Fruit fly (Drosophila melanogaster) whole organism: ENCODE results near the gene Hel89B.

ENCODE experiments used
- CG8478 ChIP-seq: fragments of >200 bp; optimal IDR thresholded peaks from 2 replicates; lab custom pipeline; 2018; ENCODE audit warnings: inconsistent platforms
- Dll ChIP-seq: fragments of >200 bp; optimal IDR thresholded peaks from 2 replicates; lab custom pipeline; 2017
- EcR ChIP-seq, 2 experiments: fragments of >200 bp; optimal IDR thresholded peaks; 2 replicates each; lab custom pipeline; 2017; ENCODE audit warnings: missing biosample characterization in 2 of 2, missing genetic modification characterization in 2 of 2, missing genetic modification reagents in 2 of 2
- pan ChIP-seq: fragments of >200 bp; optimal IDR thresholded peaks from 2 replicates; lab custom pipeline; 2017
- psq ChIP-seq: fragments of >200 bp; optimal IDR thresholded peaks from 2 replicates; lab custom pipeline; 2017
- usp ChIP-seq: fragments of >200 bp; optimal IDR thresholded peaks from 2 replicates; lab custom pipeline; 2017; ENCODE audit warnings: missing biosample characterization, missing genetic modification characterization, mixed read lengths

Hel89B gene

DNA sequence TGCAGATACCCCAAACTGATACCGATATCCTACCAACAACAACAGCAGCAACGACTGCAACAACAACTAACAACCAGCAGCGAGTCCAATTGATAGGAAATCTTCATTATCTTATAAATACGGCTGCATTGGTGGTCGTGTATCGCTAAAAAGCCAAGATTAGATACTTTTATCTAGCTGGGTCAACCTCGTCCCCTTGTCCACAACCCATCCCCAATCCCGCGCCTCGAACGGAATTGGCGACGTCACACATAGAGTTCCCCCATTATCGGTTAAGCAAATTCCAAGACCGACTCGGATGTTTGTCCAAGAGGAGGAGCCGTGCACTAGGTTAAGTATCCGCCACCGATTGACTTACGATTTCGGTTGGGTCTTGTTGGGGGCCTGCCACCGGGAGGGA lies 35.2 kb downstream of the Hel89B start:
- TF ChIP-seq psq (lab: Kevin White, UChicago) = no peak
- no peak for TF ChIP-seq EcR (GFP tag; optimal IDR thresholded peaks at IDR 0.05; lab: Kevin White, UChicago)
- TF ChIP-seq Dll (lab: Kevin White, UChicago) = no peak
- no peak for TF ChIP-seq usp (GFP tag; lab: Kevin White, UChicago)
- no peak for TF ChIP-seq pan (lab: Kevin White, UChicago)
- no peak for TF ChIP-seq CG8478 (lab: Kevin White, UChicago)

DNA sequence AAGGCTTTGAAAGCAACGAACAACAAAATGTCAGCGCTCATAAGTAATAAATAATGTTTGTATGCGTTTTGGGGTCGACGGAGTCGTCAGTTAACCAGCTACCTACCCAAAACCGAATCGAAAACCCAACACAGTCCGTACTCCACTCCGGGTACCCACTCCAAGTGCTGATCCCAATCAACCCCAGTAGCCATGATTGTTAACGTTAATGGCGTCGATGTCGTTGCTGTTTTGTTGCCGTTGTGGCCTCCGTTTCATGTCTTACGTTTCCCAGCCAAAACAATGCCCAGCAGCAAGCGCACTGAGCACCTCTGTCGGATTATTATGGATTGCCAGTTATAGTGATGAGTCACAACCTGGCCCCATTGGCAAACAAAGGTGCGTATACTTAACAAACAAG lies 35.9 kb downstream of the Hel89B start, which contains the start of gene GATAe:
Gene GATAe (plus strand): TSS at position 76 of the 400 bp plus-strand sequence.
- TF ChIP-seq Dll (lab: Kevin White, UChicago) (no peak), psq (lab: Kevin White, UChicago) (no peak), EcR (GFP tag; optimal IDR thresholded peaks at IDR 0.05; lab: Kevin White, UChicago) (no peak), usp (GFP tag; lab: Kevin White, UChicago) (no peak), pan (lab: Kevin White, UChicago) (no peak), CG8478 (lab: Kevin White, UChicago) (no peak)

DNA sequence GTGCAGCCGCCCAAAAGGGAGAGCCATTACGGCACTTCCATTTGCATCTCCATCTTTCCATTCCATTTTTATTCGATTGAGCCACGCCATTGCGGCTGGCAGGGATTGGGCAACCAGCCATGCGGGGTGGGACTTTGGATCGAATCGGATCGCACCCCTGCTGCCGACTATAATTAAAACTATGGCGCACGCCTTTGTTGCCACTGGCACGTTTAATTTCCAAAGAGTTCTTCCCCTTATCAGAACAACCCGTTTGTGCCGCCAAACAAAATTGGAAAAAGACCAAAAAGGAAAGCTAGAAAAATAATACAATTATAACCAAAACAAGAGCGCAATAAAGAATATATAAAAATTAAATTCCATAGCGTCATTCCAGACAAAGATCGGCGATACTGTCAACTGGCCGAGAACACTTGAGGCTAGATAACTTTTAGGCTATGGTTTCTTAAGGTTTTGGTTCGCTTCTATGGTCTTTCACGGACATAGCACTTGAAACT lies 37.0 kb downstream of the Hel89B start:
- no peak for TF ChIP-seq usp (GFP tag; lab: Kevin White, UChicago)
- TF ChIP-seq Dll (lab: Kevin White, UChicago) = no peak
- TF ChIP-seq EcR (GFP tag; optimal IDR thresholded peaks at IDR 0.05; lab: Kevin White, UChicago) = no peak
- no peak for TF ChIP-seq pan (lab: Kevin White, UChicago)
- no peak for TF ChIP-seq psq (lab: Kevin White, UChicago)
- no peak for TF ChIP-seq CG8478 (lab: Kevin White, UChicago)

DNA sequence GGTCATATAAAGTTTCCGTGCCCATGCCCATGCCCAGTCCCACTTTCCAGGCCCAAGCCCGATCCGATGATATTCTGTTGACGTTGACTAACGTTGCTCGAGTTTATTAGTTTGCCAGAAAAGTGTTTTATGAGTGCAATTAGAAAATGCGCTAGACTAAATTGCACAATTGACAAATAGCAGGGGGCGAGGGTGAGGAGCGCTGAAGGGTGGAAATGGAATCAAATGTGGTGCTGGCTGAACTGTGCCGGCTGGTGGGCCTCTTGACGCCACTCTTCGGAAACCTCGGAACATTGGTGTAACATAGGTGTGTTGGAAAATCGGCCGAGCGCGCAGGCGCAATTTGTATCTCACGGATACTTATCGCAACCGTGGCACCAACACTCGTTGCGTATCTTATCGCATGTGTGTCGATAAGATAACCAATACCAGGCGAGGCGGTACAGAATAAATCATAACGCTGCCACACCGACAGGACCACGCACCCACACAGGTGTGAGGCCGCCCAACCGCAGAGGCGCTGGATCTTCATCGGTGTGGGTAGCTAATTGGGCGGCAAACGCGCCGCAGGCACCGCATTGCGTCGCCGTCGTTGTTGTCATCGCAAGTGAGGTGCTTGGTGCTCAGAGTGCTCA lies 38.7 kb downstream of the Hel89B start:
- TF ChIP-seq CG8478 (lab: Kevin White, UChicago) (no peak), pan (lab: Kevin White, UChicago) (no peak), usp (GFP tag; lab: Kevin White, UChicago) (no peak), psq (lab: Kevin White, UChicago) (no peak)

DNA sequence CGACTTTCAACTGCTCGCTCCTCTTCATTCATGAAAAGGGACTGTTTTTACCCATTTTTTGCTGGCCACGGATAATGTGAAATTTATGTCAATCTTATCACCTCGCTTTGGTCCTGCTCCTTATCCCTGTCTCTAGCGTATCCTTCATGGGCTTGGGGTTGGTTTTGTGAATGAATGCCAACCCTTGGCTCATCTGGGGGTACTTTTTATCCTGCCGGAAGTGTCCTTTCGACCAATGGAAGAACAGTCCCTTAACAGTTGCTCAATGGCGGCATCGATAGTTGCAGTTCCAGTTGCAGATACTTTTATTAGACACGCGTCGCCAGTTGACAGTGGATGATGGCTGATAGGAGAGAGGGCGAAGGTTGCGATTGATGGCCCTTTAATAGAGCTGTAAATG lies 40.5 kb downstream of the Hel89B start:
- no peak for TF ChIP-seq CG8478 (lab: Kevin White, UChicago)
- no peak for TF ChIP-seq pan (lab: Kevin White, UChicago)
- no peak for TF ChIP-seq EcR (GFP tag; optimal IDR thresholded peaks at IDR 0.05; lab: Kevin White, UChicago)
- TF ChIP-seq psq (lab: Kevin White, UChicago) = no peak
- no peak for TF ChIP-seq usp (GFP tag; lab: Kevin White, UChicago)
- no peak for TF ChIP-seq Dll (lab: Kevin White, UChicago)

- TF ChIP-seq EcR (GFP tag; optimal IDR thresholded peaks at IDR 0.05; lab: Kevin White, UChicago) = no peak
- no peak for TF ChIP-seq usp (GFP tag; lab: Kevin White, UChicago)
- no peak for TF ChIP-seq pan (lab: Kevin White, UChicago)
These were observed 41.5 kb downstream of the Hel89B start for dm6 chr3R:16014573-16014972.

DNA sequence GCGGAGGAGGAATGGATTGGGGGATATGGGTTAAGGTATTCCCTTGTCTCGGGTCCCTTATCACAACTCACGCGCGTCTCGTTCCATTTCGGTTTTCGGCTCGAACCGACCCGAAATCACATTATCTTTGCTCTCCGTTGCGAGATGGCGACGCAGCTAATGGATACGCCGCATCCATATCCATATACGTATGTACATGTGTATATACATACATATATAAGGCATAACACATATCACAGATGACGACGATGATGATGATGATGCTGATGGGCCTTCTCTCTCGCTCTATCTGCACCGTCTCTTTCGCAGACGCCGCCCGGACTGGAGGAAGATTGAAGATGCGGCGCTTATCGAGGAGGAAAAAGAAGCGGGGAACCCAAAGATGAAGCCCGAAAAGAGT lies 48.9 kb downstream of the Hel89B start:
- TF ChIP-seq psq (lab: Kevin White, UChicago) (no peak), Dll (lab: Kevin White, UChicago) (no peak), EcR (GFP tag; optimal IDR thresholded peaks at IDR 0.05; lab: Kevin White, UChicago) (no peak), usp (GFP tag; lab: Kevin White, UChicago) (no peak), CG8478 (lab: Kevin White, UChicago) (no peak), pan (lab: Kevin White, UChicago) (no peak)

DNA sequence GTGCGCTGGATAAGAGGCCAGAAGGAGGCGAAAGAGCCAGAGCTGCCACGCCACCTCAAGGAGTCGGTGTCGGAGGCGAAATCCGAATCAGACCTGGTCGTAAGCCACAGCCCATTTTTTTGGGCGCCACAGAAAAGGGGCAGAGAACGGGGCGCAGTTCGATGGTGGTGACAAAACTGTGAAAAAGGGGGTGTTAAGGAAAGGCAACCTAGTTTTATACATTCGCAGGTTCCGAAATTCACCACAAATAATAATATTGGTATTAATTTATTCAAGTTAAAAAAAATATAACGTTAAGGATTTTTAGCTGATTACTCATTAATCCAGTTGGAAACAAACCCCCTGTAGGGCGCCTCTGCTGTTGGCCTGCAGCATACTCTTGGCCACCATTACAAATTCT lies 50.5 kb downstream of the Hel89B start:
- TF ChIP-seq CG8478 (lab: Kevin White, UChicago) (no peak), psq (lab: Kevin White, UChicago) (no peak), Dll (lab: Kevin White, UChicago) (no peak), EcR (GFP tag; optimal IDR thresholded peaks at IDR 0.05; lab: Kevin White, UChicago) (no peak), pan (lab: Kevin White, UChicago) (no peak), usp (GFP tag; lab: Kevin White, UChicago) (no peak)

DNA sequence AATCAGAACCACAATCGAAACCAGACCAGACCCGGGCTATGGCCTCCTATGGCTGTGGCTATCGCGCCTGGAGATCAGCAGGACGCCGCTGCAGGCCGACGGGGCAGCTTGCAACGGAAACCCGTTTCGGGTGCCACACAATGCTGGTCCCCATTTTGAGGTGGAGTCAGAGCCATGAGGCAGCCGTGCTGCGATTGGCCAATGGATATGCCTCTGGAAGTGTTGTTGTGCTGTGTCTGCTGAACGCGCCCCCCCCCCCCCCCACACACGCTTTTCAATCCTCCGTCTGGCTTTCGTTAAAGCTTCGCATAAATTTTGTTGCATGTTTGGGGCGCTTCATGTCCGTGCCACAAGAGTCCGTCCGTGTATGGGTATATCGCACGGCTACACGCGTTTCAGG lies 51.0 kb downstream of the Hel89B start:
- no peak for TF ChIP-seq Dll (lab: Kevin White, UChicago)
- no peak for TF ChIP-seq psq (lab: Kevin White, UChicago)
- TF ChIP-seq EcR (GFP tag; optimal IDR thresholded peaks at IDR 0.05; lab: Kevin White, UChicago) = no peak
- TF ChIP-seq pan (lab: Kevin White, UChicago) = no peak
- no peak for TF ChIP-seq CG8478 (lab: Kevin White, UChicago)
- TF ChIP-seq usp (GFP tag; lab: Kevin White, UChicago) = no peak

DNA sequence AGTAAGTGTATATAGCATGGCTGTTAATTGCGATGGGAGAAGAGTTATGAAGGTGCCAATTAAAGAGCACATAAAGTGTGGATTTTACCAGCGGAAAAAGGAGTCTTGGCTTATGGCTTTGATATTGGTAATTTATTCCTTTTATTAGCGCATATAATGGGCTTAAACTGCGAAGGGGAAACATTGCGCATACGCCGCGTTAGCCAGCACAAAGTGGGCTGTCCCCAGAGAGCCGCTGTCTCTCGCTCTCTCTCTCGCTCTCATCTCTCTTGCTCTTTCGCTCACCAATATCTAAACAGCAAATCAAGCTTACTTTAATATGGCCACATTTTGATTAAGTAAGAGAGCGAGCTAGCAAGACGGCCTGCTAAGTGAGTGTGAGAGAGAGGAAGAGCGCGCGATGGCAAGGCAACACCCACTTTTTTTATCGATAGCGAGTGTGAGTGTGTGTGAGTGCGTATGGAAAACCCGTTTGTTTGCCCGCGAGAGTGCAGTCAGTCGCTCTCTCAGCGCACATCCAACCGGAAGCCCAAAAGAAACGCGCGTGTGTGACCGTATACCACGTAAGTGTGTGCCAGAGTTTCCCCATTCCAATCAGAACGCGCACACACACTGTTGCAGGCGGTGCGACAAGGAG lies 52.6 kb downstream of the Hel89B start, which contains the start of gene pnr:
Gene pnr (plus strand): TSS at position 493 of the 637 bp plus-strand sequence.
- TF ChIP-seq usp (GFP tag; lab: Kevin White, UChicago) = no peak
- TF ChIP-seq EcR (GFP tag; optimal IDR thresholded peaks at IDR 0.05; lab: Kevin White, UChicago) = no peak
- no peak for TF ChIP-seq pan (lab: Kevin White, UChicago)
- TF ChIP-seq CG8478 (lab: Kevin White, UChicago) = peak; percentile 63
- no peak for TF ChIP-seq psq (lab: Kevin White, UChicago)
- peak; percentile 84 for TF ChIP-seq Dll (lab: Kevin White, UChicago)

DNA sequence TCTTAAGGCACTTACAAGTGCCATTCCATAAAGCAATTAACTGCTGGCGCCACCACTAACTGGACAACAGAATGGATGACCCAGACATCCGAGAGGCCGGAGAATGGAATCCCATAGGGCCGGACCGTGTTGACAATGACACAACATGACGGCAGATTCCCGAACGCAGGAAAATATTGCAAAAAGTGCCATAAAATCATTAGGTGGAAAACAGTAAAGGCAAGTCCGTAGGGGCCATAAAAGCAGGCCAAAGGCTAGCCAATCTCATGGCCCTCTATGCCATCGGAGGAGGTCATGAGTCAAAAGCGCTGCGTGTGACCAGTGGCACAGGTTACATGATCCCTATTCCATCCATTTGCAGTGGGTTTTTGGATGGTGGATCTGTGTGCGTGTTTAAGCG lies 55.6 kb downstream of the Hel89B start:
- TF ChIP-seq CG8478 (lab: Kevin White, UChicago) = no peak
- TF ChIP-seq Dll (lab: Kevin White, UChicago) = no peak
- no peak for TF ChIP-seq EcR (GFP tag; optimal IDR thresholded peaks at IDR 0.05; lab: Kevin White, UChicago)
- TF ChIP-seq usp (GFP tag; lab: Kevin White, UChicago) = no peak
- TF ChIP-seq psq (lab: Kevin White, UChicago) = no peak
- no peak for TF ChIP-seq pan (lab: Kevin White, UChicago)
